Fruit fly (Drosophila melanogaster) whole organism, embryonic: ENCODE results near the gene CG5810.

Source experiments
- Atf3 ChIP-seq: fragments of 200-800 bp; sonication (Bioruptor generic); optimal IDR thresholded peaks from 3 replicates; lab custom pipeline; 2016; ENCODE audit warnings: missing biosample characterization, missing genetic modification characterization
- CG10147 ChIP-seq: fragments of 200-800 bp; sonication (Bioruptor generic); optimal IDR thresholded peaks from 2 replicates; lab custom pipeline; 2019; ENCODE audit warnings: missing biosample characterization, mild to moderate bottlenecking, missing genetic modification characterization, moderate library complexity
- CG10267 ChIP-seq: fragments of 200-800 bp; sonication (Bioruptor generic); optimal IDR thresholded peaks from 2 replicates; lab custom pipeline; 2018; ENCODE audit warnings: missing biosample characterization, mild to moderate bottlenecking, missing genetic modification characterization, moderate library complexity
- CG10565 ChIP-seq: fragments of 200-800 bp; sonication (Bioruptor generic); optimal IDR thresholded peaks from 3 replicates; lab custom pipeline; 2016; ENCODE audit warnings: missing biosample characterization, mild to moderate bottlenecking, missing genetic modification characterization
- CG10654 ChIP-seq: fragments of 200-800 bp; sonication (Bioruptor generic); optimal IDR thresholded peaks from 2 replicates; lab custom pipeline; 2016; ENCODE audit warnings: missing biosample characterization, missing genetic modification characterization
- CG12236 ChIP-seq: fragments of 200-800 bp; sonication (Bioruptor generic); optimal IDR thresholded peaks from 2 replicates; lab custom pipeline; 2016; ENCODE audit warnings: missing biosample characterization, missing genetic modification characterization
- CG12299 ChIP-seq: fragments of 200-800 bp; sonication (Bioruptor generic); optimal IDR thresholded peaks from 2 replicates; lab custom pipeline; 2018; ENCODE audit warnings: missing biosample characterization, mild to moderate bottlenecking, missing genetic modification characterization
- CG1529 ChIP-seq: fragments of 200-800 bp; sonication (Bioruptor generic); optimal IDR thresholded peaks from 3 replicates; lab custom pipeline; 2018; ENCODE audit warnings: missing biosample characterization, missing genetic modification characterization
- CG15601 ChIP-seq: fragments of 200-800 bp; sonication (Bioruptor generic); optimal IDR thresholded peaks from 3 replicates; lab custom pipeline; 2019; ENCODE audit warnings: missing biosample characterization, mild to moderate bottlenecking, missing genetic modification characterization, moderate library complexity
- CG16779 ChIP-seq: fragments of 200-800 bp; sonication (Bioruptor generic); IDR thresholded peaks from 2 replicates; pipeline ENCODE4 v1.3.6; 2022; ENCODE audit warnings: missing biosample characterization, missing genetic modification characterization
- CG2116 ChIP-seq: fragments of 200-800 bp; sonication (Bioruptor generic); optimal IDR thresholded peaks from 3 replicates; lab custom pipeline; 2018; ENCODE audit warnings: missing biosample characterization, mild to moderate bottlenecking, missing genetic modification characterization
- CG2678 ChIP-seq: fragments of 200-800 bp; sonication (Bioruptor generic); optimal IDR thresholded peaks from 3 replicates; lab custom pipeline; 2019; ENCODE audit warnings: missing biosample characterization, mild to moderate bottlenecking, missing genetic modification characterization, moderate library complexity
- CG2875 ChIP-seq: fragments of 200-800 bp; sonication (Bioruptor generic); optimal IDR thresholded peaks from 2 replicates; lab custom pipeline; 2017; ENCODE audit warnings: missing biosample characterization, mild to moderate bottlenecking, missing genetic modification characterization, missing genetic modification reagents
- CG30431 ChIP-seq: fragments of 200-800 bp; sonication (Bioruptor generic); optimal IDR thresholded peaks from 2 replicates; lab custom pipeline; 2017; ENCODE audit warnings: missing biosample characterization, missing genetic modification characterization
- CG3281 ChIP-seq: fragments of 200-800 bp; sonication (Bioruptor generic); optimal IDR thresholded peaks from 3 replicates; lab custom pipeline; 2017; ENCODE audit warnings: missing biosample characterization, mild to moderate bottlenecking, missing genetic modification characterization
- CG33557 ChIP-seq: fragments of 200-800 bp; sonication (Bioruptor generic); optimal IDR thresholded peaks from 2 replicates; lab custom pipeline; 2019; ENCODE audit warnings: missing biosample characterization, mild to moderate bottlenecking, missing genetic modification characterization, moderate library complexity
- CG4424 ChIP-seq: fragments of 200-800 bp; sonication (Bioruptor generic); optimal IDR thresholded peaks from 3 replicates; lab custom pipeline; 2016; ENCODE audit warnings: missing biosample characterization, missing genetic modification characterization
- CG6689 ChIP-seq: fragments of 200-800 bp; sonication (Bioruptor generic); IDR thresholded peaks from 2 replicates; pipeline ENCODE4 v1.3.6; 2022; ENCODE audit warnings: missing biosample characterization, missing genetic modification characterization
- CG7556 ChIP-seq: fragments of 200-800 bp; sonication (Bioruptor generic); optimal IDR thresholded peaks from 2 replicates; lab custom pipeline; 2017; ENCODE audit warnings: missing biosample characterization, mild to moderate bottlenecking, missing genetic modification characterization
- CG9932 ChIP-seq: fragments of 200-800 bp; sonication (Bioruptor generic); IDR thresholded peaks from 2 replicates; pipeline ENCODE4 v1.3.6; 2022; ENCODE audit warnings: missing biosample characterization, missing genetic modification characterization
- Dll ChIP-seq: fragments of 200-800 bp; sonication (Bioruptor generic); IDR thresholded peaks from 4 replicates; pipeline ENCODE4 v1.3.6; 2022; ENCODE audit warnings: missing biosample characterization, missing genetic modification characterization; ENCODE audit not compliant: partially characterized antibody
- Doc2 ChIP-seq: fragments of 200-800 bp; sonication (Bioruptor generic); IDR thresholded peaks from 2 replicates; pipeline ENCODE4 v1.3.6; 2022; ENCODE audit warnings: missing biosample characterization, missing genetic modification characterization
- Dref ChIP-seq: fragments of 200-800 bp; sonication (Bioruptor generic); IDR thresholded peaks from 2 replicates; pipeline ENCODE4 v1.3.6; 2022; ENCODE audit warnings: missing biosample characterization, missing genetic modification characterization
- Fer3 ChIP-seq: fragments of 200-800 bp; sonication (Bioruptor generic); optimal IDR thresholded peaks from 2 replicates; lab custom pipeline; 2018; ENCODE audit warnings: missing biosample characterization, mild to moderate bottlenecking, missing genetic modification characterization, moderate library complexity
- HHEX ChIP-seq: fragments of 200-800 bp; sonication (Bioruptor generic); optimal IDR thresholded peaks from 3 replicates; lab custom pipeline; 2017; ENCODE audit warnings: missing biosample characterization, mild to moderate bottlenecking, missing genetic modification characterization, missing genetic modification reagents
- HLHmδ ChIP-seq: fragments of 200-800 bp; sonication (Bioruptor generic); optimal IDR thresholded peaks from 2 replicates; lab custom pipeline; 2018; ENCODE audit warnings: missing biosample characterization, mild to moderate bottlenecking, missing genetic modification characterization, moderate library complexity
- Lim3 ChIP-seq: fragments of 200-800 bp; sonication (Bioruptor generic); IDR thresholded peaks from 2 replicates; pipeline ENCODE4 v1.3.6; 2022; ENCODE audit warnings: missing biosample characterization, missing genetic modification characterization
- NC2β ChIP-seq: fragments of 200-800 bp; sonication (Bioruptor generic); optimal IDR thresholded peaks from 2 replicates; lab custom pipeline; 2016; ENCODE audit warnings: missing biosample characterization, missing genetic modification characterization
- NFAT ChIP-seq: fragments of 200-800 bp; sonication (Bioruptor generic); IDR thresholded peaks from 2 replicates; pipeline ENCODE4 v1.3.6; 2022; ENCODE audit warnings: missing biosample characterization, missing genetic modification characterization
- Oli ChIP-seq: fragments of 200-800 bp; sonication (Bioruptor generic); optimal IDR thresholded peaks from 2 replicates; lab custom pipeline; 2018; ENCODE audit warnings: missing biosample characterization, mild to moderate bottlenecking, missing genetic modification characterization, moderate library complexity
- Usf ChIP-seq: fragments of 200-800 bp; sonication (Bioruptor generic); optimal IDR thresholded peaks from 2 replicates; lab custom pipeline; 2017; ENCODE audit warnings: missing genotype, missing biosample characterization, missing genetic modification characterization
- amos ChIP-seq: fragments of 200-800 bp; sonication (Bioruptor generic); IDR thresholded peaks from 2 replicates; pipeline ENCODE4 v1.3.6; 2022; ENCODE audit warnings: missing biosample characterization, missing genetic modification characterization; ENCODE audit not compliant: partially characterized antibody
- bowl ChIP-seq: fragments of 200-800 bp; sonication (Bioruptor generic); IDR thresholded peaks from 2 replicates; pipeline ENCODE4 v1.3.6; 2022; ENCODE audit warnings: missing biosample characterization, missing genetic modification characterization
- cad ChIP-seq: fragments of >200 bp; optimal IDR thresholded peaks from 2 replicates; lab custom pipeline; 2017; ENCODE audit warnings: missing biosample characterization, missing genetic modification characterization
- dysf ChIP-seq: fragments of 200-800 bp; sonication (Bioruptor generic); IDR thresholded peaks from 3 replicates; pipeline ENCODE4 v1.3.6; 2022; ENCODE audit warnings: missing biosample characterization, missing genetic modification characterization
- ftz-f1 ChIP-seq: fragments of 200-800 bp; sonication (Bioruptor generic); optimal IDR thresholded peaks from 2 replicates; lab custom pipeline; 2016; ENCODE audit warnings: missing biosample characterization, missing genetic modification characterization
- jing ChIP-seq: fragments of 200-800 bp; sonication (Bioruptor generic); optimal IDR thresholded peaks from 2 replicates; lab custom pipeline; 2018; ENCODE audit warnings: missing biosample characterization, mild to moderate bottlenecking, missing genetic modification characterization
- klu ChIP-seq: fragments of 200-800 bp; sonication (Bioruptor generic); IDR thresholded peaks from 2 replicates; pipeline ENCODE4 v1.3.6; 2022; ENCODE audit warnings: missing biosample characterization, missing genetic modification characterization
- kni ChIP-seq: fragments of 200-800 bp; sonication (Bioruptor generic); optimal IDR thresholded peaks from 3 replicates; lab custom pipeline; 2017; ENCODE audit warnings: mild to moderate bottlenecking, missing biosample characterization, missing genetic modification reagents, missing genetic modification characterization
- luna ChIP-seq: fragments of 200-800 bp; sonication (Bioruptor generic); optimal IDR thresholded peaks from 2 replicates; lab custom pipeline; 2016; ENCODE audit warnings: missing biosample characterization, missing genetic modification characterization
- nau ChIP-seq: fragments of 200-800 bp; sonication (Bioruptor generic); optimal IDR thresholded peaks from 3 replicates; lab custom pipeline; 2017; ENCODE audit warnings: missing biosample characterization, mild to moderate bottlenecking, missing genetic modification characterization, missing genetic modification reagents
- nmo ChIP-seq: fragments of 200-800 bp; sonication (Bioruptor generic); optimal IDR thresholded peaks from 2 replicates; lab custom pipeline; 2018; ENCODE audit warnings: missing biosample characterization, mild to moderate bottlenecking, missing genetic modification characterization, moderate library complexity
- onecut ChIP-seq: fragments of 200-800 bp; sonication (Bioruptor generic); IDR thresholded peaks from 2 replicates; pipeline ENCODE4 v1.3.6; 2022; ENCODE audit warnings: missing biosample characterization, missing genetic modification characterization
- pho ChIP-seq: fragments of 200-800 bp; sonication (Bioruptor generic); optimal IDR thresholded peaks from 2 replicates; lab custom pipeline; 2016; ENCODE audit warnings: missing biosample characterization, missing genetic modification characterization
- sqz ChIP-seq: fragments of 200-800 bp; sonication (Bioruptor generic); optimal IDR thresholded peaks from 3 replicates; lab custom pipeline; 2018; ENCODE audit warnings: missing biosample characterization, mild to moderate bottlenecking, missing genetic modification characterization
- tup ChIP-seq: fragments of 200-800 bp; sonication (Bioruptor generic); optimal IDR thresholded peaks from 2 replicates; lab custom pipeline; 2016; ENCODE audit warnings: missing biosample characterization, mild to moderate bottlenecking, missing genetic modification characterization, moderate library complexity
- tx ChIP-seq: fragments of 200-800 bp; sonication (Bioruptor generic); optimal IDR thresholded peaks from 2 replicates; lab custom pipeline; 2016; ENCODE audit warnings: missing biosample characterization, missing genetic modification characterization
- wdn ChIP-seq: fragments of 200-800 bp; sonication (Bioruptor generic); IDR thresholded peaks from 2 replicates; pipeline ENCODE4 v1.3.6; 2022; ENCODE audit warnings: missing biosample characterization, missing genetic modification characterization
- yki ChIP-seq: fragments of >200 bp; optimal IDR thresholded peaks from 3 replicates; lab custom pipeline; 2018
- z ChIP-seq: fragments of 200-800 bp; sonication (Bioruptor generic); IDR thresholded peaks from 3 replicates; pipeline ENCODE4 v1.3.6; 2022; ENCODE audit warnings: missing biosample characterization, missing genetic modification characterization
- zen ChIP-seq: fragments of 200-800 bp; sonication (Bioruptor generic); optimal IDR thresholded peaks from 3 replicates; lab custom pipeline; 2018; ENCODE audit warnings: missing biosample characterization, mild to moderate bottlenecking, missing genetic modification characterization, moderate library complexity

The CG5810 gene

DNA sequence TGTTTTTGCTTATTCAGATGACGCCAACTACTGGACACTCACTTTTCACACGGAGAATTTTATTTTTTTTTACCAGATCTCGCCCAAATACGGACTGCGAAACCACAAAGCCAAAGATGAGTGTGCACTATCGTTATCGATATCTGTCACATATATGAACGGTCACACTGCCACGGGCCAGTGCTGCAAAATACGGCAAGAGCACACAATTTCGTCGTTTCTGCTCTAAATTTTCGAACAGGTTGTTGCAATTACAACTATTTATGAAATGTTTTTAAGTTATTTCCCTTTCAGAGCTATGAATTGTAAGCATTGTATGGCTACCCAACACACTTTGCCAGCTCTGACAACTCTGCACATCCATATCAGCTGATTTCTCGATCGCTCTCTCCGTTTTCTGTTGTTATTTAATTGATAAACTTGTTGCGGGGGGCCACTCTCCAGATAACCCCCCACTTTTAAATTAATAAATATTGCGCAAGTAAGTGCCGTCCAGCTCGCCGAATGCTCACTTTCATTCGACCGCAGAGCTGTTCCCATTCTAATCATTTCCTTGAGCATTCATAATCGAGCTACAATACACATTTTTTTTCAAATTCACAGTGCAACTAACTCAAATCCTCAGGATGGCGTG is 36.1 kb upstream of the CG5810 start, which contains the start of the genes slmb and CG5793 (continued):
- TF ChIP-seq NC2β (GFP tag; lab: Kevin White, UChicago): peak; percentile 29
- TF ChIP-seq HLHmδ (GFP tag; lab: Kevin White, UChicago): no peak
- no peak for TF ChIP-seq bowl (GFP tag; lab: Robert Waterston, UW)
- peak; percentile 9 for TF ChIP-seq luna (GFP tag; lab: Kevin White, UChicago)
- no peak for TF ChIP-seq CG2875 (GFP tag; lab: Kevin White, UChicago)
- peak; percentile 77 for TF ChIP-seq Dref (GFP tag; lab: Robert Waterston, UW)
- TF ChIP-seq tup (GFP tag; lab: Kevin White, UChicago): no peak
- TF ChIP-seq CG15601 (tag; lab: Kevin White, UChicago): no peak
- peak; percentile 45 for TF ChIP-seq kni (GFP tag; lab: Kevin White, UChicago)
- no peak for TF ChIP-seq Usf (GFP tag; lab: Kevin White, UChicago)
- TF ChIP-seq CG30431 (GFP tag; lab: Kevin White, UChicago): no peak
- peak; percentile 74 for TF ChIP-seq CG9932 (GFP tag; lab: Robert Waterston, UW)
- no peak for TF ChIP-seq ftz-f1 (GFP tag; lab: Kevin White, UChicago)
- no peak for TF ChIP-seq CG7556 (GFP tag; lab: Kevin White, UChicago)
- peak; percentile 72 for TF ChIP-seq pho (GFP tag; lab: Kevin White, UChicago)
- TF ChIP-seq cad (GFP tag; lab: Kevin White, UChicago): no peak
- TF ChIP-seq Doc2 (GFP tag; lab: Robert Waterston, UW): no peak
- peak; percentile 18 for TF ChIP-seq Fer3 (tag; lab: Kevin White, UChicago)
- TF ChIP-seq dysf: peak; percentile 32; the same call in 1 of the 3 replicates
- TF ChIP-seq CG12236 (GFP tag; lab: Kevin White, UChicago): no peak
- TF ChIP-seq onecut (GFP tag; lab: Robert Waterston, UW): no peak
- TF ChIP-seq klu (GFP tag; lab: Robert Waterston, UW): no peak
- 0 out of 2 replicates have a peak, but pooled peaks have one; percentile 29 for TF ChIP-seq NFAT (GFP tag; lab: Robert Waterston, UW)
- peak; percentile 57 for TF ChIP-seq Atf3 (GFP tag; lab: Kevin White, UChicago)
- no peak for TF ChIP-seq CG2678 (tag; lab: Kevin White, UChicago)
- TF ChIP-seq wdn (GFP tag; lab: Robert Waterston, UW): 0 out of 2 replicates have a peak, but pooled peaks have one; percentile 2
- no peak for TF ChIP-seq CG1529 (GFP tag; lab: Kevin White, UChicago)
- TF ChIP-seq z: no peak
- TF ChIP-seq tx (GFP tag; lab: Kevin White, UChicago): peak; percentile 1
- TF ChIP-seq CG16779 (GFP tag; lab: Robert Waterston, UW): no peak
- TF ChIP-seq CG10147: no peak
- TF ChIP-seq Dll (GFP tag; lab: Robert Waterston, UW): peak; percentile 69
- peak; percentile 16 for TF ChIP-seq CG10654 (GFP tag; lab: Kevin White, UChicago)
- peak; percentile 61 for TF ChIP-seq nmo (GFP tag; lab: Kevin White, UChicago)
- TF ChIP-seq Lim3: no peak
- no peak for TF ChIP-seq CG10565
- peak; percentile 13 for TF ChIP-seq Oli
- peak; percentile 94 for TF ChIP-seq CG10267 (tag; lab: Kevin White, UChicago)
- no peak for TF ChIP-seq yki (lab: Kevin White, UChicago)
- TF ChIP-seq amos: peak; percentile 67; the same call in 1 of the 2 replicates
- no peak for TF ChIP-seq CG33557 (GFP tag; lab: Kevin White, UChicago)
- TF ChIP-seq CG3281: peak; percentile 28
- peak; percentile 30 for TF ChIP-seq zen (tag; lab: Kevin White, UChicago)
- TF ChIP-seq CG4424 (GFP tag; lab: Kevin White, UChicago): peak; percentile 56
- no peak for TF ChIP-seq jing (GFP tag; lab: Kevin White, UChicago)
- no peak for TF ChIP-seq CG12299 (tag; lab: Kevin White, UChicago)
- TF ChIP-seq CG2116 (GFP tag; lab: Kevin White, UChicago): peak; percentile 87
- no peak for TF ChIP-seq nau (GFP tag; lab: Kevin White, UChicago)
- no peak for TF ChIP-seq sqz (GFP tag; lab: Kevin White, UChicago)
- TF ChIP-seq CG6689: no peak
- TF ChIP-seq HHEX (GFP tag; lab: Kevin White, UChicago): peak; percentile 3
